Worm (Caenorhabditis elegans): Measurements from ENCODE around the gene F07F6.8.

DNA sequence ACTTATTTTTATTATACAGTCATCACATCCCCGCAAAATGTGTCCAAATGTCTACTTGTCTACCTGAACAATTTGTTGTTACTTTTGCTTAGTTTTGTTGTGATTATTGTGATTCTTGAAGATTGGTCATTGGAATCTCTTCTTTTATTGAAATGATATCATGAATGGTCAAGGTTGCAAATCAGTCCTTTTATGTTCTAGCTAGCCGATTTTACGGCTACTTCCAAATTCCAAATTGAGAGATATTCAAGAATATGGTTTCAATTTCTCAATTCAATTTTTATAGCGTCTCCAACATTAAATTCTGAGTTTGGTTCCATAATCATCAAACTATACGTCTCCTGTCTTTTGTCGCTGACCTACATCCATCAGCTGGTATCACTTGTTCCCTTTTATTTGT lies 25.7 kb upstream of the F07F6.8 start:
- TF ChIP-seq aly-2 (tag; optimal IDR thresholded peaks at IDR 0.05), result no peak
- no peak for TF ChIP-seq ama-1 (optimal IDR thresholded peaks at IDR 0.05)
- TF ChIP-seq nhr-23 (tag; optimal IDR thresholded peaks at IDR 0.05), result no peak
- TF ChIP-seq pqm-1 (tag; optimal IDR thresholded peaks at IDR 0.05), result no peak
- no peak for TF ChIP-seq fos-1 (tag; optimal IDR thresholded peaks at IDR 0.05)

Data from whole organism, L3 larva.